Worm (Caenorhabditis elegans): ENCODE measurements around the gene math-6.

DNA sequence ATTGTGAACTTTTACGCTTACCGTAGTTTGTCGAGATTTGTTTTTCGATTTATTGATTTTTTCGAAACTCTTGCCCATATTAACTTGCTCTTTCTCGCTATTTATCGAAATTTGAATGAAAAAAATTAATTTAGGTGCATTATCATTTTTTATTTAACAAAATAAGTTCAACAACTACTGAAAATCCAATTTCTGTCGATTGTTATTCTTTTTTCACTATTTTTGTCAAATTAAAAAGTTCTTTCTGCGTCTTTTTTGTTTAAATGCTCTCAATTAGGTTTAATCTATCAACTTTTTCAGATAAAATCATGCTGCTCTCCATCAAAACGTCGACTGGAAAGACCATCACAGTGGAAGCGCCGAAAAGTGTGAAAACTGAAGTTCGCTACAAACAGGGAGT is 41.6 kb upstream of the math-6 start, which contains the start of gene F52C6.2:
- TF ChIP-seq lsy-27 (tag; optimal IDR thresholded peaks at IDR 0.05; ENCODE audit: borderline replicate concordance, insufficient read depth) (no peak), F10E7.11 (tag; optimal IDR thresholded peaks at IDR 0.05) (no peak), lir-1 (GFP tag; conservative IDR thresholded peaks at IDR 0.05) (no peak), aptf-2 (GFP tag; conservative IDR thresholded peaks at IDR 0.05) (no peak), hmg-20 (GFP tag; IDR thresholded peaks at IDR 0.05) (no peak), lin-26 (GFP tag; IDR thresholded peaks at IDR 0.05) (no peak), sdz-38 (tag; optimal IDR thresholded peaks at IDR 0.05) (no peak), pha-4 (tag; optimal IDR thresholded peaks at IDR 0.05) (no peak), dox-1 (GFP tag; IDR thresholded peaks at IDR 0.05) (no peak), xnd-1 (tag; optimal IDR thresholded peaks at IDR 0.05) (no peak), efl-1 (GFP tag; optimal IDR thresholded peaks at IDR 0.05) (no peak), aptf-3 (GFP tag; IDR thresholded peaks at IDR 0.05) (no peak), snpc-4 (GFP tag; optimal IDR thresholded peaks at IDR 0.05) (no peak), snpc-4 (tag; optimal IDR thresholded peaks at IDR 0.05) (no peak)
